Worm (Caenorhabditis elegans): ENCODE results near the gene nhr-106.

nhr-106 gene

ce11 chrV:503728-504127 is 14.3 kb downstream of the nhr-106 start, which contains the start of gene srlf-35:
srlf-35 (plus strand) TSS chrV:504028.
- TF ChIP-seq che-1 (tag; optimal IDR thresholded peaks at IDR 0.05) (no peak), pha-2 (tag; optimal IDR thresholded peaks at IDR 0.05) (no peak), fkh-6 (tag; optimal IDR thresholded peaks at IDR 0.05) (no peak), elt-4 (tag; optimal IDR thresholded peaks at IDR 0.05) (no peak)

ce11 chrV:505191-505590 is 15.8 kb downstream of the nhr-106 start, which contains the start of gene srlf-19:
srlf-19 (plus strand) TSS chrV:505491.
- no peak for TF ChIP-seq hlh-6 (tag; optimal IDR thresholded peaks at IDR 0.05)

- TF ChIP-seq nhr-232 (tag; optimal IDR thresholded peaks at IDR 0.05), result no peak
- no peak for TF ChIP-seq pqm-1 (tag; optimal IDR thresholded peaks at IDR 0.05)
- TF ChIP-seq fax-1 (tag; optimal IDR thresholded peaks at IDR 0.05), result no peak
- no peak for TF ChIP-seq nfya-1 (tag; optimal IDR thresholded peaks at IDR 0.05)
Observed at ce11 chrV:512420-512819, 23.0 kb downstream of the nhr-106 start, which contains the start of gene srh-37. srh-37 (minus strand) TSS chrV:512520.

ce11 chrV:519445-519844 is 30.0 kb downstream of the nhr-106 start, which contains the start of gene nhr-210:
nhr-210 (minus strand) TSS chrV:519545.
- no peak for TF ChIP-seq ceh-34 (tag; optimal IDR thresholded peaks at IDR 0.05)
- no peak for TF ChIP-seq unc-55 (GFP tag; optimal IDR thresholded peaks at IDR 0.05)
- no peak for TF ChIP-seq ceh-9 (tag; optimal IDR thresholded peaks at IDR 0.05)
- no peak for TF ChIP-seq pax-1 (tag; optimal IDR thresholded peaks at IDR 0.05)

- TF ChIP-seq tbx-2 (tag; optimal IDR thresholded peaks at IDR 0.05) (no peak), unc-86 (tag; optimal IDR thresholded peaks at IDR 0.05) (no peak), lim-6 (tag; optimal IDR thresholded peaks at IDR 0.05) (no peak), ceh-31 (tag; optimal IDR thresholded peaks at IDR 0.05) (no peak), hlh-15 (tag; optimal IDR thresholded peaks at IDR 0.05) (no peak), nfya-1 (tag; optimal IDR thresholded peaks at IDR 0.05) (no peak), pat-9 (tag; optimal IDR thresholded peaks at IDR 0.05) (no peak), fax-1 (tag; optimal IDR thresholded peaks at IDR 0.05) (no peak), nhr-11 (tag; optimal IDR thresholded peaks at IDR 0.05) (no peak), ceh-45 (GFP tag; IDR thresholded peaks at IDR 0.05) (no peak), unc-42 (tag; optimal IDR thresholded peaks at IDR 0.05) (no peak), unc-55 (GFP tag; optimal IDR thresholded peaks at IDR 0.05) (no peak), pros-1 (tag; optimal IDR thresholded peaks at IDR 0.05) (no peak), F13H6.1 (tag; optimal IDR thresholded peaks at IDR 0.05) (no peak), dve-1 (tag; optimal IDR thresholded peaks at IDR 0.05) (no peak)
Observed at ce11 chrV:521517-521916, 32.1 kb downstream of the nhr-106 start, which contains the start of gene srw-107. srw-107 (minus strand) TSS chrV:521617.

ce11 chrV:524058-524457 is 34.6 kb downstream of the nhr-106 start, which contains the start of gene lipl-3:
lipl-3 (minus strand) TSS chrV:524218.
- TF ChIP-seq pros-1 (tag; optimal IDR thresholded peaks at IDR 0.05) (no peak), ahr-1 (tag; optimal IDR thresholded peaks at IDR 0.05) (no peak), F13H6.1 (tag; optimal IDR thresholded peaks at IDR 0.05) (no peak), pat-9 (tag; optimal IDR thresholded peaks at IDR 0.05) (no peak), ceh-34 (tag; optimal IDR thresholded peaks at IDR 0.05) (no peak), ceh-48 (tag; optimal IDR thresholded peaks at IDR 0.05) (no peak), dve-1 (tag; optimal IDR thresholded peaks at IDR 0.05) (no peak), tbx-2 (tag; optimal IDR thresholded peaks at IDR 0.05) (no peak), zip-5 (tag; optimal IDR thresholded peaks at IDR 0.05) (no peak), che-1 (tag; optimal IDR thresholded peaks at IDR 0.05) (no peak), ceh-6 (GFP tag; optimal IDR thresholded peaks at IDR 0.05) (no peak), rnt-1 (tag; optimal IDR thresholded peaks at IDR 0.05) (no peak), pag-3 (tag; optimal IDR thresholded peaks at IDR 0.05; ENCODE audit: borderline replicate concordance) (no peak), pax-1 (tag; optimal IDR thresholded peaks at IDR 0.05) (no peak), hlh-30 (tag; optimal IDR thresholded peaks at IDR 0.05; ENCODE audit: insufficient read depth) (no peak), unc-42 (tag; optimal IDR thresholded peaks at IDR 0.05) (no peak), ama-1 (optimal IDR thresholded peaks at IDR 0.05) (no peak), madf-2 (tag; optimal IDR thresholded peaks at IDR 0.05) (no peak), tbx-7 (tag; optimal IDR thresholded peaks at IDR 0.05) (no peak)
